Worm (Caenorhabditis elegans) whole organism, late embryonic: ENCODE results near the gene spe-6.

Experiments
- fkh-10 ChIP-seq: fragments of 150-350 bp; optimal IDR thresholded peaks from 2 replicates; lab custom pipeline; 2014; ENCODE audit warnings: missing biosample characterization, missing genetic modification reagents, missing genetic modification characterization
- madf-2 ChIP-seq: sonication (generic microtip); optimal IDR thresholded peaks from 2 replicates; lab custom pipeline; 2017; ENCODE audit warnings: missing genetic modification characterization, missing compliant biosample characterization
- unc-55 ChIP-seq: sonication (generic microtip); optimal IDR thresholded peaks from 2 replicates; lab custom pipeline; 2017; ENCODE audit warnings: missing biosample characterization, missing genetic modification reagents, missing genetic modification characterization
- zip-5 ChIP-seq: sonication (generic microtip); optimal IDR thresholded peaks from 2 replicates; lab custom pipeline; 2016; ENCODE audit warnings: missing genetic modification characterization, missing compliant biosample characterization

DNA sequence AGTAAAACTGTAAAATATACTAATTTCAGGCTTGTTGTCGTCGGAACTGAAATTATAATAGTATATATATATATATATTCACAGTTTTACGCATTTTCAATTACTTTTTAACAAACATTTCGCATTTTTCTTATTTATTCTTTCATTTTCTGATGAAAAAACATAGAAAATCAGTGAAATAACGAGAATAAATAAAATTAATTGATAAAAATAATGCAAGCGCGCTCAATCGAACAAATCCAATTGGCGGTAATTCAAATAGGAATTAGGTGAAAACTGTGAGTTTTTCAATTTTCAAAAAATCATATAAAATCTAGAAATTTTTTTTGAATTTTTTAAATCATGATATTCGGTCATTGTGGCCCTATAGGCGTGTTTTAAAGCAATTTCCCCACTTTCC is 4.8 kb downstream of the spe-6 start:
- TF ChIP-seq unc-55 (GFP tag; lab: Kevin White, UChicago) (no peak), fkh-10 (GFP tag; lab: Kevin White, UChicago) (no peak), madf-2 (tag; lab: Kevin White, UChicago) (no peak), zip-5 (tag; lab: Kevin White, UChicago) (no peak)
